Fruit fly (Drosophila melanogaster): Measurements from ENCODE around the gene Uro.

Uro gene

DNA sequence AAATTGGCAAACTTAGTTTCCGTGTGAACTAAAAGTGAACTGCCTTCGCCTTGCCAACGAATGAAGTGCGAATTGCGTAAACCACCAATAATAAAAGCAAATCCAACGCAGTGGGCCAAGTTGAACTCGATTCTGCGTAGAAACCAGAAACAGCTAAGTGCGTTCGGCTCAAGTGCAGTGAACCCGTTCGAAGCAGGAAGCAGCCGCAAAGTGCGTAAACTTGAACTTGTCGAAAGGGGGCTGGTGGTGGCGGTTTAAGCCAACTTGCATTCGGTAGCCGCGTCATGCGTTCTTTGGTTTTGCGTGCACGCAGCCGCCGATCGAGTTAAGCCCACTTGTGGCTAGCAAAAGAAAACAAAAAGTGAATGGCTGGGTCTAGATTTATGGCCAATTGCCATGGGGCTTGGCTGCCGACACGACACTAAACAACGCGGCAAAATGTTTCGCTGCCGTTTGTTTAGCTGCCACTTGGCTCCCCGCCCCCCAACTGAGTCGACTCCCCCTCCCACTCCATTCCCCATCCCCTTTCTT is 29.2 kb upstream of the Uro start:
- TF ChIP-seq CG7101 (tag; optimal IDR thresholded peaks at IDR 0.05): no peak
- no peak for TF ChIP-seq CG7045 (GFP tag; optimal IDR thresholded peaks at IDR 0.05)
- TF ChIP-seq CG1620 (GFP tag; optimal IDR thresholded peaks at IDR 0.05): no peak
- TF ChIP-seq Hr96 (GFP tag; optimal IDR thresholded peaks at IDR 0.05): no peak
- no peak for TF ChIP-seq cic (GFP tag; optimal IDR thresholded peaks at IDR 0.05)
- TF ChIP-seq CG14711 (tag; optimal IDR thresholded peaks at IDR 0.05): no peak
- TF ChIP-seq Mnt (GFP tag; optimal IDR thresholded peaks at IDR 0.05): no peak
- TF ChIP-seq CG11617 (GFP tag; optimal IDR thresholded peaks at IDR 0.05): no peak

DNA sequence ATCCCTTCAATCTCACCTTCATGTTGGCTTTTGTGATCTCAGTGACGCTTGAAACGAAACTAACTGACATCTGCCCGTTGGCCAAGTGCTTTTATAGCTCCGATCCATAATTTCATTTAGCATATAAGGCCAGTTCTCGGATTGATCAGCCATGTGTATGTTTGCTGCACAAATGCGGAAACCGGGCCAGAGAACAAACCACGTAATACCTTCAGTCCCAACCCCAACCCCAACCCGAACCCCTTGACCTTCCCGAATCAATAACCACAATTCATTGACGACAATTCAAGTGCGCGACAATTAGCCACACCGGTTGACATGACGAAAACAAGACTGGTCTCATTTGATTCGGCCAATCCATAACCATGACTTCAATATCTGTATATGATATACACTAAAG is 26.8 kb upstream of the Uro start, which contains the start of gene CG7203:
Gene CG7203, minus strand, starts transcription at position 101 of the 400 bp plus-strand sequence.
- TF ChIP-seq Clk (GFP tag; optimal IDR thresholded peaks at IDR 0.05) (no peak), ovo (GFP tag; optimal IDR thresholded peaks at IDR 0.05) (no peak), CG7101 (tag; optimal IDR thresholded peaks at IDR 0.05) (no peak), CG12768 (GFP tag; optimal IDR thresholded peaks at IDR 0.05) (no peak), cnc (optimal IDR thresholded peaks at IDR 0.05) (no peak), toe (GFP tag; optimal IDR thresholded peaks at IDR 0.05) (no peak), Hr96 (GFP tag; optimal IDR thresholded peaks at IDR 0.05) (no peak), Mnt (GFP tag; optimal IDR thresholded peaks at IDR 0.05) (no peak), CG14711 (tag; optimal IDR thresholded peaks at IDR 0.05) (no peak), CG33017 (tag; optimal IDR thresholded peaks at IDR 0.05) (no peak), cic (GFP tag; optimal IDR thresholded peaks at IDR 0.05) (no peak)

DNA sequence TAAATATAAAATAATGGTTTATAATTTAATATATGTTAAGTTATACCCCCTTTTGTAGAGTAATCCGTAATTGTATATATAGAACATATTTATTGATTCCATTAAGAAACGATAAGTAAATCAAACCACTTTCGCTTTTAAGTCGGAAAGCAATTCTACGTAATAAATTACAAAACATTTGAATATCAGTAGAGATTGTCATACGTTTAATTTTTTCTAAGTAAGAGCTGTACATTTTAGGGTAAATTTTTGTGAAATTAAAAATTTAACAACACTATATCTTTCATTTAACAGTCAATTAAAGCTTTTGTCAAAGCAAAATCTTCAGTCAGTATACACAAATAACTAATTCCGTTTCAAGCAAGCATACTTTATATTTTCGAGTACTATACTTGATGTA is 26.0 kb upstream of the Uro start, which contains the start of gene CG46025:
Gene CG46025, plus strand, starts transcription at position 301 of the 400 bp plus-strand sequence.
- TF ChIP-seq Mnt (GFP tag; optimal IDR thresholded peaks at IDR 0.05) (no peak), bab1 (GFP tag; optimal IDR thresholded peaks at IDR 0.05) (no peak), CG11617 (GFP tag; optimal IDR thresholded peaks at IDR 0.05) (no peak), pad (GFP tag; optimal IDR thresholded peaks at IDR 0.05) (no peak), Crg-1 (GFP tag; optimal IDR thresholded peaks at IDR 0.05) (no peak), CG1620 (GFP tag; optimal IDR thresholded peaks at IDR 0.05) (no peak), ovo (GFP tag; optimal IDR thresholded peaks at IDR 0.05) (no peak), tj (GFP tag; optimal IDR thresholded peaks at IDR 0.05) (no peak), CG14711 (tag; optimal IDR thresholded peaks at IDR 0.05) (no peak), Hr96 (GFP tag; optimal IDR thresholded peaks at IDR 0.05) (no peak), CG5204 (GFP tag; optimal IDR thresholded peaks at IDR 0.05) (no peak), toe (GFP tag; optimal IDR thresholded peaks at IDR 0.05) (no peak), cic (GFP tag; optimal IDR thresholded peaks at IDR 0.05) (no peak), CG12768 (GFP tag; optimal IDR thresholded peaks at IDR 0.05) (no peak), CG33017 (tag; optimal IDR thresholded peaks at IDR 0.05) (no peak), kay (GFP tag; ENCODE audit: borderline replicate concordance) (no peak), Clk (GFP tag; optimal IDR thresholded peaks at IDR 0.05) (no peak), CG7045 (GFP tag; optimal IDR thresholded peaks at IDR 0.05) (no peak), CG7101 (tag; optimal IDR thresholded peaks at IDR 0.05) (no peak)

DNA sequence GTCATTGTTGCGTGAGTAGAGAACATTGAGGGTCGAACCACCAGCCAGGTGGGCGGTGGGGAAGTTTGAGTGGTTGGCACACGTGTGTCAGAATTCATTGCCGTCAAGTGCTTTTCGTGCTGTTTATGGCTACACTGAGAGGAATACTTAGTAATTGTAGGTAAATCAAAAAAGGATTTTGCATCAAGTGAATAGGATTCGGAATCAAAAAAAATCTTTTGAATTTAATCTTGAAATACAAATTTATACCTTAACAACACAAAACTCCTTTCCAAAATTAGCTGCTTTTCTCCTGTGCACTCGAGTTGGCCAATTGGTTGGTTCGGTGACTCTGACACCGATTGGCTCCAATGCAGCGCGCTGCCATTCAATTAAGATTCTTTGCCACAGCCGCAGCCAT is 25.3 kb upstream of the Uro start:
- TF ChIP-seq CG33017 (tag; optimal IDR thresholded peaks at IDR 0.05) (no peak), Clk (GFP tag; optimal IDR thresholded peaks at IDR 0.05) (no peak), CG7045 (GFP tag; optimal IDR thresholded peaks at IDR 0.05) (no peak), toe (GFP tag; optimal IDR thresholded peaks at IDR 0.05) (no peak), CG14711 (tag; optimal IDR thresholded peaks at IDR 0.05) (no peak), cnc (optimal IDR thresholded peaks at IDR 0.05) (no peak), Hr96 (GFP tag; optimal IDR thresholded peaks at IDR 0.05) (no peak), kay (GFP tag; ENCODE audit: borderline replicate concordance) (no peak), CG5204 (GFP tag; optimal IDR thresholded peaks at IDR 0.05) (no peak), tj (GFP tag; optimal IDR thresholded peaks at IDR 0.05) (no peak), CG12768 (GFP tag; optimal IDR thresholded peaks at IDR 0.05) (no peak), CG1620 (GFP tag; optimal IDR thresholded peaks at IDR 0.05) (no peak), CG11617 (GFP tag; optimal IDR thresholded peaks at IDR 0.05) (no peak), ovo (GFP tag; optimal IDR thresholded peaks at IDR 0.05) (no peak), pad (GFP tag; optimal IDR thresholded peaks at IDR 0.05) (no peak), cic (GFP tag; optimal IDR thresholded peaks at IDR 0.05) (no peak), bab1 (GFP tag; optimal IDR thresholded peaks at IDR 0.05) (no peak), Crg-1 (GFP tag; optimal IDR thresholded peaks at IDR 0.05) (no peak), Mnt (GFP tag; optimal IDR thresholded peaks at IDR 0.05) (no peak)

DNA sequence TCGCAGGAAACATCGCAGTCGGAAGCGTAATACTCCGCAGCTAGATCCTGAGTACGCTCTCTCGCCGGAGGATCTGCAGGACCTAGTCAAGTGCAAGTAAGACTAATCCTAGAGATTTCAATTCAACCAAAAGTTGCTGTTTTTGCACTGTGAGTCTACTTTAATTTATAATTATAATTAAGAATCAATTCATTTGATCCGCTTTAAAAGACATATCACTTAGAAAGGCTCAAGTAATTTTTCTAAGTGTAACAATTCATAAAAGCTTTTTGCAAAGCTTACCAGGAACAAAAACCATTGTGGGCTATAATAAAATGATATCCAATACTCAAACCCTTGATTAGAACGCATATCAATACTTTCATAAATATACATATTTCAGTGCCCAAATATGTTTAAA is 23.1 kb upstream of the Uro start:
- no peak for TF ChIP-seq CG14711 (tag; optimal IDR thresholded peaks at IDR 0.05)
- no peak for TF ChIP-seq CG7101 (tag; optimal IDR thresholded peaks at IDR 0.05)
- TF ChIP-seq CG12768 (GFP tag; optimal IDR thresholded peaks at IDR 0.05): no peak
- TF ChIP-seq CG1620 (GFP tag; optimal IDR thresholded peaks at IDR 0.05): no peak
- TF ChIP-seq CG11617 (GFP tag; optimal IDR thresholded peaks at IDR 0.05): no peak
- TF ChIP-seq Crg-1 (GFP tag; optimal IDR thresholded peaks at IDR 0.05): no peak
- TF ChIP-seq Mnt (GFP tag; optimal IDR thresholded peaks at IDR 0.05): no peak
- no peak for TF ChIP-seq Hr96 (GFP tag; optimal IDR thresholded peaks at IDR 0.05)

DNA sequence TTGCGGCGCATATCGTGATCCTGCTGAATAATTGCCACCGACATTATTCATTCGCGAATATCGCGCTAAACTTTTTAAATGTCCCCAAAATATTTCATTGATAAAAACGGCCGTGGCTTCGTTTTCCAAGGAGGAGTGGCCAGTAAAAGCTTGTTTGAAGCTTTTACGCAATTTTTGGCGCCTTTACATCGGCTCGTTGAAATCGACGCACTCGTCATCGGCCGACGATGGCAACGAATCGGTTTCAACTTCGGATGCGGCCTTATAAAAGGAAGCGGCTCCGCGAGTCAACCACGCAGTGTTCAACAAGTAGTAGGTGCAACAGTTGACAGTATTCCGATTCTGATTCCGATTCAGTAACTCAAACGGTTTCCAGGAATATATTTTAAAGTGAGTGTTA is 12.6 kb upstream of the Uro start, which contains the start of gene CG7191:
Gene CG7191, plus strand, starts transcription at position 301 of the 400 bp plus-strand sequence.
- TF ChIP-seq CG5204 (GFP tag; optimal IDR thresholded peaks at IDR 0.05): no peak
- TF ChIP-seq CG7101 (tag; optimal IDR thresholded peaks at IDR 0.05): no peak
- no peak for TF ChIP-seq CG1620 (GFP tag; optimal IDR thresholded peaks at IDR 0.05)
- TF ChIP-seq CG11617 (GFP tag; optimal IDR thresholded peaks at IDR 0.05): no peak
- TF ChIP-seq toe (GFP tag; optimal IDR thresholded peaks at IDR 0.05): no peak
- TF ChIP-seq CG14711 (tag; optimal IDR thresholded peaks at IDR 0.05): no peak
- no peak for TF ChIP-seq CG33017 (tag; optimal IDR thresholded peaks at IDR 0.05)
- no peak for TF ChIP-seq Clk (GFP tag; optimal IDR thresholded peaks at IDR 0.05)
- TF ChIP-seq CG12768 (GFP tag; optimal IDR thresholded peaks at IDR 0.05): no peak
- TF ChIP-seq cnc (optimal IDR thresholded peaks at IDR 0.05): no peak
- TF ChIP-seq Hr96 (GFP tag; optimal IDR thresholded peaks at IDR 0.05): no peak
- TF ChIP-seq cic (GFP tag; optimal IDR thresholded peaks at IDR 0.05): no peak
- no peak for TF ChIP-seq Crg-1 (GFP tag; optimal IDR thresholded peaks at IDR 0.05)
- no peak for TF ChIP-seq tj (GFP tag; optimal IDR thresholded peaks at IDR 0.05)
- no peak for TF ChIP-seq ovo (GFP tag; optimal IDR thresholded peaks at IDR 0.05)

Data from whole organism, adult.